Fruit fly (Drosophila melanogaster): Measurements from ENCODE around the gene tara.

DNA sequence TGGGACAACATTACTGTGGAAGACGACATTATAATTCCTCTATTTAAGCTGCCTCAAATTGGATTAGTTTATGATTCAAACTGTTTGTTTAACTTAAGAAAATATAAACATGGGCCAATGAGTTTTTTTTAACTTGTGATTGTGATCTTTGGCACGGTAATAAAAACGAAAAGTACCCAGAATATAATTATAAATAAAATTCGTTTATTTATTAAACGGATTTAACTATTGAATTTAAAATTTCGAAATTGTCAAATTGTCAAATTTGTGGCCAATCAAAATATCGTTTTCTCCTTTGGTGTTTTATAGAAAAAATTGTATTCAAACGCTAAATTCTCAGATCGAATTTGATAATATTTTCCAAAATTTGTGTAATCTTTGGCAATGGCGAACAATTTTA is 41.3 kb downstream of the tara start, which contains the start of gene Mst89B:
- TF ChIP-seq kay (GFP tag; ENCODE audit: borderline replicate concordance) (no peak), CG33017 (tag; optimal IDR thresholded peaks at IDR 0.05) (no peak), CG14711 (tag; optimal IDR thresholded peaks at IDR 0.05) (no peak), CG1620 (GFP tag; optimal IDR thresholded peaks at IDR 0.05) (no peak), CG11617 (GFP tag; optimal IDR thresholded peaks at IDR 0.05) (no peak), pad (GFP tag; optimal IDR thresholded peaks at IDR 0.05) (no peak), CG7045 (GFP tag; optimal IDR thresholded peaks at IDR 0.05) (no peak), CG5204 (GFP tag; optimal IDR thresholded peaks at IDR 0.05) (no peak)
